Fruit fly (Drosophila melanogaster): ENCODE results near the gene CG14322.

CG14322 gene

dm6 chr3R:17604198-17604879 is 43.1 kb upstream of the CG14322 start (continued):
- TF ChIP-seq CG8944 (GFP tag; optimal IDR thresholded peaks at IDR 0.05) (peak; percentile 29), Optix (GFP tag; IDR thresholded peaks at IDR 0.05) (no peak; the same call in 2 of the 3 replicates), CG2129 (GFP tag; IDR thresholded peaks at IDR 0.05; ENCODE audit: partially characterized antibody) (no peak), CG34224 (GFP tag; IDR thresholded peaks at IDR 0.05; ENCODE audit: partially characterized antibody) (peak; percentile 62; the same call in 2 of the 3 replicates), Lim3 (GFP tag; IDR thresholded peaks at IDR 0.05) (no peak), esg (GFP tag; conservative IDR thresholded peaks at IDR 0.05) (peak; percentile 46), Sox102F (GFP tag; optimal IDR thresholded peaks at IDR 0.05) (peak; percentile 76), fu2 (GFP tag; optimal IDR thresholded peaks at IDR 0.05) (no peak), sc (optimal IDR thresholded peaks at IDR 0.05) (no peak), sc (GFP tag; optimal IDR thresholded peaks at IDR 0.05) (peak; percentile 77), CG8478 (optimal IDR thresholded peaks at IDR 0.05) (peak; percentile 57), hth (optimal IDR thresholded peaks at IDR 0.05) (no peak), repo (GFP tag; optimal IDR thresholded peaks at IDR 0.05) (no peak), CG12769 (tag; optimal IDR thresholded peaks at IDR 0.05) (peak; percentile 25), tup (GFP tag; optimal IDR thresholded peaks at IDR 0.05) (peak; percentile 7), Meics (GFP tag; optimal IDR thresholded peaks at IDR 0.05) (peak; percentile 90), CG3163 (GFP tag; optimal IDR thresholded peaks at IDR 0.05) (no peak), sens-2 (GFP tag; IDR thresholded peaks at IDR 0.05) (no peak), NfI (GFP tag; optimal IDR thresholded peaks at IDR 0.05) (peak; percentile 82), CG2712 (tag; optimal IDR thresholded peaks at IDR 0.05) (peak; percentile 93), Bdp1 (GFP tag; optimal IDR thresholded peaks at IDR 0.05) (peak; percentile 33), CG17802 (tag; optimal IDR thresholded peaks at IDR 0.05) (peak; percentile 57), CG4360 (GFP tag; IDR thresholded peaks at IDR 0.05) (0 out of 2 replicates have a peak, but pooled peaks have one; percentile 34), CG13123 (GFP tag; optimal IDR thresholded peaks at IDR 0.05) (peak; percentile 37), CG30403 (GFP tag; optimal IDR thresholded peaks at IDR 0.05) (peak; percentile 80), tna (GFP tag; IDR thresholded peaks at IDR 0.05; ENCODE audit: partially characterized antibody) (no peak), CG6813 (GFP tag; optimal IDR thresholded peaks at IDR 0.05) (peak; percentile 88), Dad (GFP tag; optimal IDR thresholded peaks at IDR 0.05) (no peak), slbo (GFP tag; IDR thresholded peaks at IDR 0.05) (peak; percentile 58), CG18599 (GFP tag; optimal IDR thresholded peaks at IDR 0.05) (peak; percentile 91), nerfin-1 (tag; optimal IDR thresholded peaks at IDR 0.05) (peak; percentile 47), maf-S (GFP tag; optimal IDR thresholded peaks at IDR 0.05) (peak; percentile 25), HLH3B (GFP tag; IDR thresholded peaks at IDR 0.05) (peak; percentile 58; the same call in 1 of the 2 replicates), pzg (GFP tag; optimal IDR thresholded peaks at IDR 0.05) (no peak), CG4707 (GFP tag; optimal IDR thresholded peaks at IDR 0.05) (peak; percentile 46), Hr51 (GFP tag; optimal IDR thresholded peaks at IDR 0.05) (peak; percentile 17 to 84), CG13894 (tag; optimal IDR thresholded peaks at IDR 0.05) (peak; percentile 12), Lhr (GFP tag; optimal IDR thresholded peaks at IDR 0.05) (peak; percentile 9), D (optimal IDR thresholded peaks at IDR 0.05) (peak; percentile 5), D (GFP tag; optimal IDR thresholded peaks at IDR 0.05) (peak; percentile 84), Mad (GFP tag; optimal IDR thresholded peaks at IDR 0.05) (peak; percentile 34), bbx (GFP tag; IDR thresholded peaks at IDR 0.05; ENCODE audit: partially characterized antibody) (no peak), CG14860 (GFP tag; IDR thresholded peaks at IDR 0.05; ENCODE audit: partially characterized antibody) (0 out of 3 replicates have a peak, but pooled peaks have one; percentile 30), Gsc (GFP tag; IDR thresholded peaks at IDR 0.05) (no peak), HLH54F (GFP tag; optimal IDR thresholded peaks at IDR 0.05) (no peak), CG32532 (GFP tag; IDR thresholded peaks at IDR 0.05) (peak; percentile 40; the same call in 1 of the 2 replicates), CG16813 (GFP tag; IDR thresholded peaks at IDR 0.05; ENCODE audit: partially characterized antibody) (0 out of 3 replicates have a peak, but pooled peaks have one; percentile 16), Rfx (GFP tag; IDR thresholded peaks at IDR 0.05) (peak; percentile 54), C15 (GFP tag; IDR thresholded peaks at IDR 0.05) (no peak)
